Worm (Caenorhabditis elegans): ENCODE measurements around the gene Y19D10B.8.

DNA sequence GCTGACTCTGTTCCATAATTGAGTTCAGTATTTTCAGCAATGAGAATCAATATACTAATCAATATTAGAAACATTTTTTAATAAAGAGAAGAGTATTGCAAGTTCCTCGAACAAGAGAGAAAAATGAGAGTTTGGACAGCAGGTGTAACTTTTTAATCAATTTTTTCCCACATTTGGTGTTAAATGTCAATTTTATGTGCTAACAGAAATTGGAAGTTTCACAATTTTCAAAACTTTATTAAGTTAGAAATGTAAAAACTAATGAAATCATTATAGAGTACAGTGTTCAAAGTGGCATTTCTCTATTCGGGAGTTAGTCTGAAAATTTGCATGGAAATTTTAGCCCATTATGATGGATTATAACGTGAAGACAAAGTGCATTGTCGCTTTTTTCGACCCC is 40.5 kb upstream of the Y19D10B.8 start, which contains the start of gene irld-30:
- TF ChIP-seq mab-5 (tag; optimal IDR thresholded peaks at IDR 0.05) (no peak), unc-39 (tag; optimal IDR thresholded peaks at IDR 0.05) (no peak), pha-4 (tag; optimal IDR thresholded peaks at IDR 0.05) (no peak)
